Fruit fly (Drosophila melanogaster) whole organism: ENCODE results near the gene HIPP1.
A peak's percentile ranks its signal among the peaks of the same experiment; 100 is the strongest.

Experiments
- CG8478 ChIP-seq: fragments of >200 bp; optimal IDR thresholded peaks from 2 replicates; lab custom pipeline; 2018; ENCODE audit warnings: inconsistent platforms
- Dll ChIP-seq: fragments of >200 bp; optimal IDR thresholded peaks from 2 replicates; lab custom pipeline; 2017
- EcR ChIP-seq, 2 experiments: fragments of >200 bp; optimal IDR thresholded peaks; 2 replicates each; lab custom pipeline; 2017; ENCODE audit warnings: missing biosample characterization in 2 of 2, missing genetic modification characterization in 2 of 2, missing genetic modification reagents in 2 of 2
- pan ChIP-seq: fragments of >200 bp; optimal IDR thresholded peaks from 2 replicates; lab custom pipeline; 2017
- psq ChIP-seq: fragments of >200 bp; optimal IDR thresholded peaks from 2 replicates; lab custom pipeline; 2017
- usp ChIP-seq: fragments of >200 bp; optimal IDR thresholded peaks from 2 replicates; lab custom pipeline; 2017; ENCODE audit warnings: missing biosample characterization, missing genetic modification characterization, mixed read lengths

Gene HIPP1

dm6 chr3L:20809088-20809999, at the start of gene HIPP1, which contains the start of gene CG3634:
Gene HIPP1 (plus strand): TSS chr3L:20809669.
Gene CG3634 (minus strand): TSS chr3L:20809272.
- TF ChIP-seq psq (no peak), pan (lab: Kevin White, UChicago) (no peak), CG8478 (lab: Kevin White, UChicago) (no peak), usp (GFP tag; lab: Kevin White, UChicago) (no peak), Dll (no peak), EcR (GFP tag; optimal IDR thresholded peaks at IDR 0.05; lab: Kevin White, UChicago) (no peak)

- no peak for TF ChIP-seq pan (lab: Kevin White, UChicago)
- TF ChIP-seq Dll = no peak
- TF ChIP-seq usp (GFP tag; lab: Kevin White, UChicago) = no peak
These were observed 48.0 kb upstream of the HIPP1 start for dm6 chr3L:20761482-20761881.

- TF ChIP-seq psq (no peak), CG8478 (lab: Kevin White, UChicago) (no peak), pan (lab: Kevin White, UChicago) (no peak), EcR (GFP tag; optimal IDR thresholded peaks at IDR 0.05; lab: Kevin White, UChicago) (no peak), Dll (no peak), usp (GFP tag; lab: Kevin White, UChicago) (no peak)
These were observed 42.2 kb upstream of the HIPP1 start for dm6 chr3L:20767227-20767626.

- no peak for TF ChIP-seq psq
- TF ChIP-seq EcR (GFP tag; optimal IDR thresholded peaks at IDR 0.05; lab: Kevin White, UChicago) = no peak
- TF ChIP-seq Dll = no peak
- TF ChIP-seq CG8478 (lab: Kevin White, UChicago) = no peak
- TF ChIP-seq pan (lab: Kevin White, UChicago) = no peak
These were observed 40.1 kb upstream of the HIPP1 start, which contains the start of the genes CG4074 and CG4186 for dm6 chr3L:20769350-20769749. Gene CG4074 (minus strand): TSS chr3L:20769500. Gene CG4186 (plus strand): TSS chr3L:20769586.

dm6 chr3L:20771001-20771890, 38.2 kb upstream of the HIPP1 start, which contains the start of the genes CG4042 and Pitslre:
Gene CG4042 (minus strand): TSS chr3L:20771507.
Gene Pitslre (plus strand): TSS chr3L:20771528.
- TF ChIP-seq EcR (GFP tag; optimal IDR thresholded peaks at IDR 0.05; lab: Kevin White, UChicago) = no peak
- no peak for TF ChIP-seq pan (lab: Kevin White, UChicago)
- TF ChIP-seq CG8478 (lab: Kevin White, UChicago) = no peak
- no peak for TF ChIP-seq usp (GFP tag; lab: Kevin White, UChicago)
- no peak for TF ChIP-seq Dll
- TF ChIP-seq psq = no peak

- TF ChIP-seq pan (lab: Kevin White, UChicago) = no peak
- TF ChIP-seq EcR (GFP tag; optimal IDR thresholded peaks at IDR 0.05; lab: Kevin White, UChicago) = no peak
- no peak for TF ChIP-seq psq
- no peak for TF ChIP-seq Dll
- TF ChIP-seq usp (GFP tag; lab: Kevin White, UChicago) = no peak
- TF ChIP-seq CG8478 (lab: Kevin White, UChicago) = no peak
These were observed 37.4 kb upstream of the HIPP1 start for dm6 chr3L:20771891-20772646.

- TF ChIP-seq EcR (GFP tag; optimal IDR thresholded peaks at IDR 0.05; lab: Kevin White, UChicago) = no peak
- TF ChIP-seq pan (lab: Kevin White, UChicago) = no peak
- TF ChIP-seq Dll = no peak
- no peak for TF ChIP-seq usp (GFP tag; lab: Kevin White, UChicago)
- no peak for TF ChIP-seq CG8478 (lab: Kevin White, UChicago)
- no peak for TF ChIP-seq psq
These were observed 36.8 kb upstream of the HIPP1 start for dm6 chr3L:20772647-20773015.

- TF ChIP-seq Dll = no peak
- no peak for TF ChIP-seq EcR (GFP tag; optimal IDR thresholded peaks at IDR 0.05; lab: Kevin White, UChicago)
- TF ChIP-seq pan (lab: Kevin White, UChicago) = no peak
- TF ChIP-seq CG8478 (lab: Kevin White, UChicago) = no peak
- no peak for TF ChIP-seq usp (GFP tag; lab: Kevin White, UChicago)
- TF ChIP-seq psq = no peak
These were observed 32.0 kb upstream of the HIPP1 start for dm6 chr3L:20777496-20777895.

dm6 chr3L:20778224-20779063, 31.0 kb upstream of the HIPP1 start, which contains the start of the genes Pex16 and Pex14:
Gene Pex16 (minus strand): TSS chr3L:20778264.
Gene Pex14 (plus strand): TSS chr3L:20778799.
- TF ChIP-seq EcR (GFP tag; optimal IDR thresholded peaks at IDR 0.05; lab: Kevin White, UChicago) (no peak), usp (GFP tag; lab: Kevin White, UChicago) (no peak), psq (no peak), Dll (no peak), CG8478 (lab: Kevin White, UChicago) (no peak), pan (lab: Kevin White, UChicago) (no peak)

dm6 chr3L:20784394-20784793, 25.1 kb upstream of the HIPP1 start:
- no peak for TF ChIP-seq usp (GFP tag; lab: Kevin White, UChicago)
- no peak for TF ChIP-seq EcR (GFP tag; optimal IDR thresholded peaks at IDR 0.05; lab: Kevin White, UChicago)
- peak; percentile 16 for TF ChIP-seq Dll
